Worm (Caenorhabditis elegans): ENCODE results near the gene K08D9.2.

- TF ChIP-seq ceh-44 (GFP tag; IDR thresholded peaks at IDR 0.05) = no peak
- TF ChIP-seq ama-1 (optimal IDR thresholded peaks at IDR 0.05) = no peak
- no peak for TF ChIP-seq ztf-11 (tag; optimal IDR thresholded peaks at IDR 0.05)
- TF ChIP-seq unc-62 (GFP tag; optimal IDR thresholded peaks at IDR 0.05 in 1 of 2) = no peak
- TF ChIP-seq unc-62 (tag; optimal IDR thresholded peaks at IDR 0.05) = no peak
- TF ChIP-seq unc-39 (tag; optimal IDR thresholded peaks at IDR 0.05) = no peak
- no peak for TF ChIP-seq zfp-3 (GFP tag; conservative IDR thresholded peaks at IDR 0.05)
Measured at ce11 chrV:3196832-3197329, 30.6 kb upstream of the K08D9.2 start, which contains the start of the genes Y73C8B.1 and Y73C8B.5.

Data from whole organism, L4 larva.